Fruit fly (Drosophila melanogaster): ENCODE results near the gene pum.

pum gene

DNA sequence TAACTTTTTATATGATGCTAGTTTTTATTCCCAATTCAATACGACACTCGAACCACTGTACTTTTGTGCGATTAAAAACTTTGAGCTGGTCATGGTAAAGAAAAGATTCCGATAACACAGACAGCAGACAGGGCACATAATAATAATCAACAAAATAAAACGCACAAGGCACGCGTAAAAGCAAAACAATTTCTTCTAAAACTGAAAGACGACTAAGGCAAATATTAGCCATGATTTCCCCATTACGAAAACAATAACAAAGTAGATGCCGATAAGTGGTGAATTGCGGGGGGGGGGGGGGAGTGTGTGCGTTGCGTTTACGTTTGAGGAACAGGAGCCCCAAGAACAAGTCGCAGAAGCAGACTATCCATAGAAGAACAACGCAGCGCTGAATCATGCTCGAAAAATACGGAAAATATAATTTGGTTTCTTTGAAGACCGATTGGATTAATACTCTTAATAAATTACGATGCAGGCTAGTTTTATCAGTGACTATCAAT, 2.7 kb downstream of the pum start (continued):
- TF ChIP-seq CG9797 (GFP tag; optimal IDR thresholded peaks at IDR 0.05) = no peak
- TF ChIP-seq CG4404 (GFP tag; IDR thresholded peaks at IDR 0.05) = no peak
- TF ChIP-seq CG17361 (GFP tag; IDR thresholded peaks at IDR 0.05) = 0 out of 3 replicates have a peak, but pooled peaks have one; percentile 8
- no peak for TF ChIP-seq CG10274 (GFP tag; optimal IDR thresholded peaks at IDR 0.05)
- peak; percentile 34; the same call in 1 of the 2 replicates for TF ChIP-seq slbo (GFP tag; IDR thresholded peaks at IDR 0.05)
- TF ChIP-seq CG31224 (GFP tag; IDR thresholded peaks at IDR 0.05) = peak; percentile 31; the same call in 1 of the 2 replicates
- peak; percentile 78 for TF ChIP-seq abd-A (tag; optimal IDR thresholded peaks at IDR 0.05)
- peak; percentile 79 for TF ChIP-seq crol (GFP tag; IDR thresholded peaks at IDR 0.05)

dm6 chr3R:9233763-9234162, 3.7 kb downstream of the pum start:
- TF ChIP-seq CG4328 (GFP tag; optimal IDR thresholded peaks at IDR 0.05) (no peak), CG10431 (GFP tag; optimal IDR thresholded peaks at IDR 0.05) (no peak), sug (tag; optimal IDR thresholded peaks at IDR 0.05) (no peak), vfl (GFP tag; optimal IDR thresholded peaks at IDR 0.05) (no peak), CG4360 (GFP tag; IDR thresholded peaks at IDR 0.05) (0 out of 2 replicates have a peak, but pooled peaks have one; percentile 27), dati (GFP tag; IDR thresholded peaks at IDR 0.05) (no peak), CG8290 (GFP tag; optimal IDR thresholded peaks at IDR 0.05) (no peak), CG8290 (tag; optimal IDR thresholded peaks at IDR 0.05) (no peak), wor (GFP tag; IDR thresholded peaks at IDR 0.05) (no peak), nom (GFP tag; optimal IDR thresholded peaks at IDR 0.05) (no peak), Gsc (GFP tag; IDR thresholded peaks at IDR 0.05) (no peak), CG13123 (GFP tag; optimal IDR thresholded peaks at IDR 0.05) (no peak), Dfd (GFP tag; optimal IDR thresholded peaks at IDR 0.05) (peak in 1 of 2 experiments; percentile 95), CG8281 (tag; optimal IDR thresholded peaks at IDR 0.05) (no peak), CG3726 (GFP tag; IDR thresholded peaks at IDR 0.05) (no peak), CG32532 (GFP tag; IDR thresholded peaks at IDR 0.05) (0 out of 2 replicates have a peak, but pooled peaks have one; percentile 37), fd3F (GFP tag; optimal IDR thresholded peaks at IDR 0.05) (no peak), CG12071 (GFP tag; optimal IDR thresholded peaks at IDR 0.05) (no peak), ase (GFP tag; IDR thresholded peaks at IDR 0.05) (no peak), CG7963 (GFP tag; IDR thresholded peaks at IDR 0.05; ENCODE audit: partially characterized antibody) (0 out of 3 replicates have a peak, but pooled peaks have one; percentile 19), HLHmδ (GFP tag; optimal IDR thresholded peaks at IDR 0.05) (no peak), org-1 (GFP tag; optimal IDR thresholded peaks at IDR 0.05) (no peak), stwl (tag; optimal IDR thresholded peaks at IDR 0.05) (peak; percentile 37), CG16813 (GFP tag; IDR thresholded peaks at IDR 0.05; ENCODE audit: partially characterized antibody) (0 out of 3 replicates have a peak, but pooled peaks have one; percentile 18), CG6765 (GFP tag; optimal IDR thresholded peaks at IDR 0.05) (no peak), seq (GFP tag; IDR thresholded peaks at IDR 0.05) (no peak), ewg (GFP tag; optimal IDR thresholded peaks at IDR 0.05) (no peak), ac (GFP tag; optimal IDR thresholded peaks at IDR 0.05) (no peak), CG18262 (tag; optimal IDR thresholded peaks at IDR 0.05) (no peak), eve (GFP tag; optimal IDR thresholded peaks at IDR 0.05) (no peak), CG11504 (tag; optimal IDR thresholded peaks at IDR 0.05) (peak; percentile 92), CG6654 (GFP tag; optimal IDR thresholded peaks at IDR 0.05) (peak; percentile 18), chinmo (GFP tag; IDR thresholded peaks at IDR 0.05; ENCODE audit: partially characterized antibody) (0 out of 4 replicates have a peak, but pooled peaks have one; percentile 24), aop (GFP tag; IDR thresholded peaks at IDR 0.05) (no peak), CG13296 (GFP tag; optimal IDR thresholded peaks at IDR 0.05) (no peak), crol (GFP tag; IDR thresholded peaks at IDR 0.05) (0 out of 2 replicates have a peak, but pooled peaks have one; percentile 3), repo (GFP tag; optimal IDR thresholded peaks at IDR 0.05) (no peak), CG6854 (GFP tag; optimal IDR thresholded peaks at IDR 0.05) (no peak), sisA (GFP tag; IDR thresholded peaks at IDR 0.05) (no peak), CG11093 (GFP tag; IDR thresholded peaks at IDR 0.05) (no peak), Lhr (GFP tag; optimal IDR thresholded peaks at IDR 0.05) (no peak), CG8478 (optimal IDR thresholded peaks at IDR 0.05) (peak; percentile 22)
